Fruit fly (Drosophila melanogaster) whole organism, embryonic: ENCODE results near the gene CG15212.

ENCODE experiments used
- Aef1 ChIP-seq: fragments of 200-800 bp; sonication (Bioruptor generic); IDR thresholded peaks from 3 replicates; pipeline ENCODE4 v1.3.6; 2022; ENCODE audit warnings: missing biosample characterization, missing genetic modification characterization
- Atf6 ChIP-seq: fragments of 200-800 bp; sonication (Bioruptor generic); IDR thresholded peaks from 2 replicates; pipeline ENCODE4 v1.3.6; 2022; ENCODE audit warnings: missing biosample characterization, missing genetic modification characterization
- Bteb2 ChIP-seq: fragments of 200-800 bp; sonication (Bioruptor generic); optimal IDR thresholded peaks from 2 replicates; lab custom pipeline; 2016; ENCODE audit warnings: missing biosample characterization, missing genetic modification characterization
- C15 ChIP-seq: fragments of 200-800 bp; sonication (Bioruptor generic); IDR thresholded peaks from 3 replicates; pipeline ENCODE4 v1.3.6; 2022; ENCODE audit warnings: missing biosample characterization, missing genetic modification characterization
- CG10147 ChIP-seq: fragments of 200-800 bp; sonication (Bioruptor generic); optimal IDR thresholded peaks from 2 replicates; lab custom pipeline; 2019; ENCODE audit warnings: missing biosample characterization, mild to moderate bottlenecking, missing genetic modification characterization, moderate library complexity
- CG10543 ChIP-seq: fragments of 200-800 bp; sonication (Bioruptor generic); optimal IDR thresholded peaks from 3 replicates; lab custom pipeline; 2017; ENCODE audit warnings: missing biosample characterization, mild to moderate bottlenecking, missing genetic modification characterization, moderate library complexity
- CG11504 ChIP-seq: fragments of 200-800 bp; sonication (Bioruptor generic); optimal IDR thresholded peaks from 3 replicates; lab custom pipeline; 2019; ENCODE audit warnings: missing biosample characterization, mild to moderate bottlenecking, missing genetic modification characterization, moderate library complexity
- CG11560 ChIP-seq: fragments of 200-800 bp; sonication (Bioruptor generic); IDR thresholded peaks from 3 replicates; pipeline ENCODE4 v1.3.6; 2022; ENCODE audit warnings: missing biosample characterization, missing genetic modification characterization
- CG12219 ChIP-seq: fragments of 200-800 bp; sonication (Bioruptor generic); optimal IDR thresholded peaks from 3 replicates; lab custom pipeline; 2018; ENCODE audit warnings: missing biosample characterization, mild to moderate bottlenecking, missing genetic modification characterization
- CG12391 ChIP-seq: fragments of 200-800 bp; sonication (Bioruptor generic); optimal IDR thresholded peaks from 3 replicates; lab custom pipeline; 2018; ENCODE audit warnings: missing biosample characterization, mild to moderate bottlenecking, missing genetic modification characterization, moderate library complexity
- CG13287 ChIP-seq: fragments of 200-800 bp; sonication (Bioruptor generic); IDR thresholded peaks from 2 replicates; pipeline ENCODE4 v1.3.6; 2022; ENCODE audit warnings: missing biosample characterization, missing genetic modification characterization; ENCODE audit not compliant: partially characterized antibody
- CG17328 ChIP-seq: fragments of 200-800 bp; sonication (Bioruptor generic); IDR thresholded peaks from 2 replicates; pipeline ENCODE4 v1.3.6; 2022; ENCODE audit warnings: missing biosample characterization, missing genetic modification characterization
- CG18599 ChIP-seq: fragments of 200-800 bp; sonication (Bioruptor generic); optimal IDR thresholded peaks from 3 replicates; lab custom pipeline; 2017; ENCODE audit warnings: missing biosample characterization, missing genetic modification characterization, mild to moderate bottlenecking, moderate library complexity, missing genetic modification reagents
- CG3838 ChIP-seq: fragments of 200-800 bp; sonication (Bioruptor generic); optimal IDR thresholded peaks from 3 replicates; lab custom pipeline; 2016; ENCODE audit warnings: missing biosample characterization, missing genetic modification characterization
- CG4730 ChIP-seq: fragments of 200-800 bp; sonication (Bioruptor generic); IDR thresholded peaks from 2 replicates; pipeline ENCODE4 v1.3.6; 2022; ENCODE audit warnings: missing biosample characterization, missing genetic modification characterization
- CG4820 ChIP-seq: fragments of 200-800 bp; sonication (Bioruptor generic); optimal IDR thresholded peaks from 3 replicates; lab custom pipeline; 2016; ENCODE audit warnings: missing biosample characterization, missing genetic modification characterization
- CG6175 ChIP-seq: fragments of 200-800 bp; sonication (Bioruptor generic); IDR thresholded peaks from 3 replicates; pipeline ENCODE4 v1.3.6; 2022; ENCODE audit warnings: missing biosample characterization, missing genetic modification characterization
- CG6683 ChIP-seq: fragments of 200-800 bp; sonication (Bioruptor generic); optimal IDR thresholded peaks from 2 replicates; lab custom pipeline; 2017; ENCODE audit warnings: missing biosample characterization, mild to moderate bottlenecking, missing genetic modification characterization, missing genetic modification reagents
- CG7357 ChIP-seq: fragments of 200-800 bp; sonication (Bioruptor generic); IDR thresholded peaks from 3 replicates; pipeline ENCODE4 v1.3.6; 2022; ENCODE audit warnings: missing biosample characterization, missing genetic modification characterization
- CG7556 ChIP-seq: fragments of 200-800 bp; sonication (Bioruptor generic); optimal IDR thresholded peaks from 2 replicates; lab custom pipeline; 2017; ENCODE audit warnings: missing biosample characterization, mild to moderate bottlenecking, missing genetic modification characterization
- CG7928 ChIP-seq: fragments of 200-800 bp; sonication (Bioruptor generic); optimal IDR thresholded peaks from 2 replicates; lab custom pipeline; 2017; ENCODE audit warnings: missing biosample characterization, mild to moderate bottlenecking, missing genetic modification characterization
- CG8478 ChIP-seq: fragments of >200 bp; optimal IDR thresholded peaks from 2 replicates; lab custom pipeline; 2018
- CG8944 ChIP-seq: fragments of 200-800 bp; sonication (Bioruptor generic); optimal IDR thresholded peaks from 3 replicates; lab custom pipeline; 2016; ENCODE audit warnings: missing biosample characterization, missing genetic modification characterization
- Deaf1 ChIP-seq: fragments of 200-800 bp; optimal IDR thresholded peaks from 3 replicates; lab custom pipeline; 2019; ENCODE audit warnings: missing biosample characterization, mild to moderate bottlenecking, missing genetic modification characterization, moderate library complexity
- Doc3 ChIP-seq: fragments of 200-800 bp; sonication (Bioruptor generic); IDR thresholded peaks from 3 replicates; pipeline ENCODE4 v1.3.6; 2022; ENCODE audit warnings: missing biosample characterization, missing genetic modification characterization; ENCODE audit not compliant: partially characterized antibody
- Drgx ChIP-seq: fragments of 200-800 bp; sonication (Bioruptor generic); IDR thresholded peaks from 2 replicates; pipeline ENCODE4 v1.3.6; 2022; ENCODE audit warnings: missing biosample characterization, missing genetic modification characterization
- Eip74EF ChIP-seq, 2 experiments: fragments of 200-800 bp in 1 of 2; fragments of >200 bp in 1 of 2; sonication (Bioruptor generic) in 1 of 2; optimal IDR thresholded peaks; 2 replicates each; lab custom pipeline; 2017 to 2019; ENCODE audit warnings: missing biosample characterization in 2 of 2, missing genetic modification characterization in 2 of 2, mild to moderate bottlenecking in 1 of 2, moderate library complexity in 1 of 2
- Ets97D ChIP-seq: fragments of 200-800 bp; sonication (Bioruptor generic); optimal IDR thresholded peaks from 3 replicates; lab custom pipeline; 2016; ENCODE audit warnings: missing biosample characterization, missing genetic modification characterization
- Fer1 ChIP-seq: fragments of 200-800 bp; sonication (Bioruptor generic); optimal IDR thresholded peaks from 2 replicates; lab custom pipeline; 2017; ENCODE audit warnings: missing biosample characterization, mild to moderate bottlenecking, missing genetic modification characterization
- Hr51 ChIP-seq, 2 experiments: fragments of 200-800 bp; sonication (Bioruptor generic); optimal IDR thresholded peaks; 2 replicates in 1 of 2; 3 replicates in 1 of 2; lab custom pipeline; 2016 to 2018; ENCODE audit warnings: missing biosample characterization in 2 of 2, missing genetic modification characterization in 2 of 2, mild to moderate bottlenecking in 1 of 2, moderate library complexity in 1 of 2
- Med ChIP-seq: fragments of 200-800 bp; sonication (Bioruptor generic); peaks from one replicate; lab custom pipeline; 2016; ENCODE audit warnings: missing biosample characterization, missing genetic modification characterization, mild to moderate bottlenecking, inconsistent platforms, moderate library complexity
- NC2β ChIP-seq: fragments of 200-800 bp; sonication (Bioruptor generic); optimal IDR thresholded peaks from 2 replicates; lab custom pipeline; 2016; ENCODE audit warnings: missing biosample characterization, missing genetic modification characterization
- NfI ChIP-seq: fragments of 200-800 bp; sonication (Bioruptor generic); optimal IDR thresholded peaks from 3 replicates; lab custom pipeline; 2018; ENCODE audit warnings: missing biosample characterization, mild to moderate bottlenecking, missing genetic modification characterization, moderate library complexity
- Sox102F ChIP-seq: fragments of 200-800 bp; sonication (Bioruptor generic); optimal IDR thresholded peaks from 2 replicates; lab custom pipeline; 2018; ENCODE audit warnings: missing biosample characterization, mild to moderate bottlenecking, missing genetic modification characterization, moderate library complexity
- btn ChIP-seq: fragments of 200-800 bp; sonication (Bioruptor generic); optimal IDR thresholded peaks from 2 replicates; lab custom pipeline; 2016; ENCODE audit warnings: missing biosample characterization, missing genetic modification characterization
- ci ChIP-seq: fragments of 200-800 bp; sonication (Bioruptor generic); IDR thresholded peaks from 3 replicates; pipeline ENCODE4 v1.3.6; 2022; ENCODE audit warnings: missing biosample characterization, missing genetic modification characterization
- disco-r ChIP-seq: fragments of 200-800 bp; sonication (Bioruptor generic); optimal IDR thresholded peaks from 2 replicates; lab custom pipeline; 2016; ENCODE audit warnings: missing biosample characterization, missing genetic modification characterization
- fd102C ChIP-seq: fragments of 200-800 bp; sonication (Bioruptor generic); optimal IDR thresholded peaks from 2 replicates; lab custom pipeline; 2018; ENCODE audit warnings: missing biosample characterization, mild to moderate bottlenecking, missing genetic modification characterization, moderate library complexity
- gt ChIP-seq: fragments of 200-800 bp; sonication (Bioruptor generic); IDR thresholded peaks from 2 replicates; pipeline ENCODE4 v1.3.6; 2022; ENCODE audit warnings: missing biosample characterization, missing genetic modification characterization
- hbn ChIP-seq: fragments of 200-800 bp; sonication (Bioruptor generic); IDR thresholded peaks from 2 replicates; pipeline ENCODE4 v1.3.6; 2022; ENCODE audit warnings: missing biosample characterization, missing genetic modification characterization; ENCODE audit not compliant: partially characterized antibody
- maf-S ChIP-seq: fragments of 200-800 bp; sonication (Bioruptor generic); optimal IDR thresholded peaks from 2 replicates; lab custom pipeline; 2016; ENCODE audit warnings: missing biosample characterization, missing genetic modification characterization
- pita ChIP-seq: fragments of 200-800 bp; sonication (Bioruptor generic); optimal IDR thresholded peaks from 2 replicates; lab custom pipeline; 2017; ENCODE audit warnings: missing biosample characterization, mild to moderate bottlenecking, missing genetic modification characterization
- pros ChIP-seq: fragments of 200-800 bp; sonication (Bioruptor generic); optimal IDR thresholded peaks from 3 replicates; lab custom pipeline; 2019; ENCODE audit warnings: missing biosample characterization, mild to moderate bottlenecking, missing genetic modification characterization, moderate library complexity
- sd ChIP-seq: fragments of 200-800 bp; sonication (Bioruptor generic); optimal IDR thresholded peaks from 3 replicates; lab custom pipeline; 2018; ENCODE audit warnings: missing biosample characterization, mild to moderate bottlenecking, missing genetic modification characterization, moderate library complexity
- sr ChIP-seq: fragments of 200-800 bp; sonication (Bioruptor generic); IDR thresholded peaks from 3 replicates; pipeline ENCODE4 v1.3.6; 2022; ENCODE audit warnings: missing biosample characterization, missing genetic modification characterization
- stc ChIP-seq: fragments of 200-800 bp; sonication (Bioruptor generic); IDR thresholded peaks from 2 replicates; pipeline ENCODE4 v1.3.6; 2022; ENCODE audit warnings: missing biosample characterization, missing genetic modification characterization
- usp ChIP-seq: fragments of >200 bp; optimal IDR thresholded peaks from 2 replicates; lab custom pipeline; 2017; ENCODE audit warnings: missing biosample characterization, missing genetic modification characterization

CG15212 gene

dm6 chr3L:5128214-5128613 lies 3.1 kb upstream of the CG15212 start (continued):
- TF ChIP-seq CG6175 (GFP tag; lab: Robert Waterston, UW) (no peak), Hr51 (GFP tag; optimal IDR thresholded peaks at IDR 0.05; lab: Kevin White, UChicago) (peak in 1 of 2 experiments; percentile 11), CG7928 (no peak), CG11504 (peak; percentile 2), sr (GFP tag; lab: Robert Waterston, UW) (no peak), Fer1 (GFP tag; lab: Kevin White, UChicago) (no peak), Drgx (GFP tag; lab: Robert Waterston, UW) (peak; percentile 46)

dm6 chr3L:5129199-5129598 lies 2.1 kb upstream of the CG15212 start, which contains the start of gene CG4597:
Gene CG4597 (plus strand): TSS chr3L:5129499.
- TF ChIP-seq CG18599 (GFP tag; lab: Kevin White, UChicago) (no peak), btn (GFP tag; lab: Kevin White, UChicago) (no peak), disco-r (GFP tag; lab: Kevin White, UChicago) (no peak), Deaf1 (tag; lab: Kevin White, UChicago) (no peak), maf-S (no peak), CG7357 (GFP tag; lab: Robert Waterston, UW) (no peak), stc (no peak), pita (GFP tag; lab: Kevin White, UChicago) (no peak), CG12391 (tag; lab: Kevin White, UChicago) (no peak), Ets97D (GFP tag; lab: Kevin White, UChicago) (no peak)

- TF ChIP-seq sd (tag; lab: Kevin White, UChicago) (peak; percentile 63), ci (GFP tag; lab: Robert Waterston, UW) (no peak), Aef1 (GFP tag; lab: Robert Waterston, UW) (no peak), Eip74EF (GFP tag; optimal IDR thresholded peaks at IDR 0.05; lab: Kevin White, UChicago) (peak in 1 of 2 experiments; percentile 70)
- TF ChIP-seq, all 482 proteins: peak for 2
Measured at dm6 chr3L:5130508-5130907, 837 bp upstream of the CG15212 start.

dm6 chr3L:5132966-5133365 lies 1.6 kb downstream of the CG15212 start, which contains the start of gene CG15213:
Gene CG15213 (minus strand): TSS chr3L:5133220.
- TF ChIP-seq Doc3 (GFP tag; lab: Robert Waterston, UW): no peak
- no peak for TF ChIP-seq NC2β (GFP tag; lab: Kevin White, UChicago)
- no peak for TF ChIP-seq stc
- TF ChIP-seq gt (GFP tag; lab: Robert Waterston, UW): no peak
- no peak for TF ChIP-seq CG7556 (GFP tag; lab: Kevin White, UChicago)
- TF ChIP-seq Sox102F (GFP tag; lab: Kevin White, UChicago): no peak
- TF ChIP-seq CG11560 (tag; lab: Robert Waterston, UW): no peak
- no peak for TF ChIP-seq CG12219
- no peak for TF ChIP-seq Atf6 (GFP tag; lab: Robert Waterston, UW)
- TF ChIP-seq C15: no peak
- TF ChIP-seq pros (GFP tag; lab: Kevin White, UChicago): no peak
- TF ChIP-seq CG10147: no peak
- TF ChIP-seq hbn (GFP tag; lab: Robert Waterston, UW): no peak
- TF ChIP-seq fd102C (GFP tag; lab: Kevin White, UChicago): no peak
- TF ChIP-seq CG4820 (GFP tag; lab: Kevin White, UChicago): no peak
- TF ChIP-seq CG8478: no peak
- TF ChIP-seq CG6683: no peak
- TF ChIP-seq Bteb2: no peak
- no peak for TF ChIP-seq CG13287 (GFP tag; lab: Robert Waterston, UW)
- 0 out of 2 replicates have a peak, but pooled peaks have one; percentile 4 for TF ChIP-seq CG17328 (GFP tag; lab: Robert Waterston, UW)
- no peak for TF ChIP-seq CG8944 (GFP tag; lab: Kevin White, UChicago)
- no peak for TF ChIP-seq CG4730 (GFP tag; lab: Robert Waterston, UW)
- TF ChIP-seq NfI (GFP tag; lab: Kevin White, UChicago): no peak
- no peak for TF ChIP-seq CG3838
- TF ChIP-seq CG10543: no peak
- peak; percentile 27 for TF ChIP-seq Med (GFP tag; lab: Kevin White, UChicago)
- TF ChIP-seq usp (GFP tag; lab: Kevin White, UChicago): no peak
